Worm (Caenorhabditis elegans): Measurements from ENCODE around the gene F53F1.4.

Gene F53F1.4

ce11 chrV:13420640-13421039 lies 9.8 kb downstream of the F53F1.4 start, which contains the start of gene srv-8:
Gene srv-8 (minus strand): TSS chrV:13420740.
- TF ChIP-seq lin-13 (GFP tag; optimal IDR thresholded peaks at IDR 0.05) (no peak), fkh-8 (tag; optimal IDR thresholded peaks at IDR 0.05) (peak; percentile 45)

ce11 chrV:13421697-13422096 lies 10.8 kb downstream of the F53F1.4 start:
- TF ChIP-seq elt-2 (tag; optimal IDR thresholded peaks at IDR 0.05) (peak; percentile 90), nhr-77 (tag; optimal IDR thresholded peaks at IDR 0.05) (no peak)

- TF ChIP-seq rnt-1 (tag; optimal IDR thresholded peaks at IDR 0.05) (no peak), ceh-88 (GFP tag; IDR thresholded peaks at IDR 0.05) (no peak)
Measured at ce11 chrV:13423045-13423444, 12.2 kb downstream of the F53F1.4 start, which contains the start of gene srv-9. Gene srv-9 (minus strand): TSS chrV:13423145.

ce11 chrV:13423608-13424007 lies 12.7 kb downstream of the F53F1.4 start, which contains the start of gene srv-10:
Gene srv-10 (plus strand): TSS chrV:13423908.
- TF ChIP-seq blmp-1 (tag; optimal IDR thresholded peaks at IDR 0.05) (no peak), snpc-4 (tag; optimal IDR thresholded peaks at IDR 0.05) (no peak)

- TF ChIP-seq lin-35 (GFP tag; optimal IDR thresholded peaks at IDR 0.05) (no peak), dsc-1 (tag; optimal IDR thresholded peaks at IDR 0.05) (no peak), ets-5 (GFP tag; IDR thresholded peaks at IDR 0.05) (no peak), ztf-11 (tag; optimal IDR thresholded peaks at IDR 0.05) (no peak), nhr-19 (GFP tag; conservative IDR thresholded peaks at IDR 0.05) (no peak), isw-1 (GFP tag; IDR thresholded peaks at IDR 0.05) (no peak), unc-98 (GFP tag; IDR thresholded peaks at IDR 0.05) (no peak), unc-30 (tag; optimal IDR thresholded peaks at IDR 0.05) (no peak), mep-1 (tag; optimal IDR thresholded peaks at IDR 0.05) (no peak), efl-1 (optimal IDR thresholded peaks at IDR 0.05) (no peak), efl-1 (GFP tag; optimal IDR thresholded peaks at IDR 0.05 in 1 of 2) (no peak), lin-15B (tag; optimal IDR thresholded peaks at IDR 0.05) (no peak), pqm-1 (tag; optimal IDR thresholded peaks at IDR 0.05) (no peak), tlp-1 (tag; optimal IDR thresholded peaks at IDR 0.05) (no peak), C04F5.9 (tag; optimal IDR thresholded peaks at IDR 0.05) (no peak), unc-86 (tag; optimal IDR thresholded peaks at IDR 0.05) (no peak), skn-1 (tag; optimal IDR thresholded peaks at IDR 0.05) (no peak), sox-4 (tag; optimal IDR thresholded peaks at IDR 0.05) (no peak), tbx-2 (tag; optimal IDR thresholded peaks at IDR 0.05) (no peak), pax-3 (tag; optimal IDR thresholded peaks at IDR 0.05) (no peak), fkh-8 (tag; optimal IDR thresholded peaks at IDR 0.05) (no peak)
Measured at ce11 chrV:13426764-13427163, 15.9 kb downstream of the F53F1.4 start, which contains the start of gene srd-18. Gene srd-18 (minus strand): TSS chrV:13426864.

ce11 chrV:13427378-13427777 lies 16.5 kb downstream of the F53F1.4 start:
- TF ChIP-seq nhr-11 (tag; optimal IDR thresholded peaks at IDR 0.05) (no peak), alr-1 (tag; optimal IDR thresholded peaks at IDR 0.05; ENCODE audit: borderline replicate concordance) (no peak), nhr-12 (tag; optimal IDR thresholded peaks at IDR 0.05) (no peak), lin-15B (tag; optimal IDR thresholded peaks at IDR 0.05) (no peak), isw-1 (GFP tag; IDR thresholded peaks at IDR 0.05) (no peak), hlh-4 (tag; optimal IDR thresholded peaks at IDR 0.05) (peak; percentile 52)

ce11 chrV:13428660-13429059 lies 17.8 kb downstream of the F53F1.4 start, which contains the start of gene srd-19:
Gene srd-19 (minus strand): TSS chrV:13428760.
- TF ChIP-seq hlh-4 (tag; optimal IDR thresholded peaks at IDR 0.05): no peak
- TF ChIP-seq C34B4.2 (tag; optimal IDR thresholded peaks at IDR 0.05): no peak

Data from whole organism, L1 larva.